Worm (Caenorhabditis elegans) whole organism, L2 larva: ENCODE measurements around the gene vha-19.

Experiments
- F13H6.1 ChIP-seq: sonication (generic microtip); optimal IDR thresholded peaks from 2 replicates; lab custom pipeline; 2016; ENCODE audit warnings: missing genetic modification characterization, missing compliant biosample characterization
- Y55F3AM.14 ChIP-seq: fragments of 200-800 bp; sonication (Bioruptor generic); optimal IDR thresholded peaks from 2 replicates; lab custom pipeline; 2018; ENCODE audit warnings: mild to moderate bottlenecking, missing genetic modification characterization, missing compliant biosample characterization
- ZK546.5 ChIP-seq: sonication (generic microtip); optimal IDR thresholded peaks from 2 replicates; lab custom pipeline; 2017; ENCODE audit warnings: missing biosample characterization, missing genetic modification characterization
- aly-2 ChIP-seq: fragments of 150-350 bp; optimal IDR thresholded peaks from 2 replicates; lab custom pipeline; 2014; ENCODE audit warnings: missing biosample characterization, missing genetic modification characterization
- ama-1 ChIP-seq: fragments of 150-350 bp; optimal IDR thresholded peaks from 2 replicates; lab custom pipeline; 2018; ENCODE audit warnings: inconsistent platforms
- ceh-16 ChIP-seq: fragments of 150-350 bp; optimal IDR thresholded peaks from 2 replicates; lab custom pipeline; 2014; ENCODE audit warnings: missing biosample characterization, missing genetic modification characterization
- ceh-82 ChIP-seq: fragments of 150-350 bp; optimal IDR thresholded peaks from 2 replicates; lab custom pipeline; 2014; ENCODE audit warnings: missing biosample characterization, missing genetic modification characterization
- crh-2 ChIP-seq: sonication (generic microtip); optimal IDR thresholded peaks from 2 replicates; lab custom pipeline; 2017; ENCODE audit warnings: missing biosample characterization, missing genetic modification characterization
- dmd-4 ChIP-seq: sonication (generic microtip); optimal IDR thresholded peaks from 2 replicates; lab custom pipeline; 2017; ENCODE audit warnings: missing biosample characterization, missing genetic modification characterization
- elt-1 ChIP-seq: fragments of 150-350 bp; optimal IDR thresholded peaks from 2 replicates; lab custom pipeline; 2014; ENCODE audit warnings: missing biosample characterization, missing genetic modification characterization
- elt-3 ChIP-seq: sonication (generic microtip); optimal IDR thresholded peaks from 2 replicates; lab custom pipeline; 2017; ENCODE audit warnings: missing biosample characterization, missing genetic modification characterization
- fos-1 ChIP-seq: fragments of 150-350 bp; optimal IDR thresholded peaks from 2 replicates; lab custom pipeline; 2014; ENCODE audit warnings: missing biosample characterization, missing genetic modification characterization
- gmeb-1 ChIP-seq: fragments of 150-350 bp; optimal IDR thresholded peaks from 2 replicates; lab custom pipeline; 2014; ENCODE audit warnings: missing biosample characterization, missing genetic modification characterization
- lin-11 ChIP-seq: fragments of 150-350 bp; sonication (generic microtip); optimal IDR thresholded peaks from 2 replicates; lab custom pipeline; 2014; ENCODE audit warnings: missing biosample characterization, missing genetic modification characterization, inconsistent platforms, mixed read lengths
- lin-13 ChIP-seq: fragments of 150-350 bp; optimal IDR thresholded peaks from 2 replicates; lab custom pipeline; 2014; ENCODE audit warnings: missing biosample characterization, missing genetic modification reagents, missing genetic modification characterization
- lsy-2 ChIP-seq, 2 experiments: fragments of 150-350 bp in 1 of 2; sonication (generic microtip) in 1 of 2; optimal IDR thresholded peaks; 2 replicates each; lab custom pipeline; 2014 to 2017; ENCODE audit warnings: missing biosample characterization in 2 of 2, missing genetic modification characterization in 2 of 2
- mab-5 ChIP-seq: fragments of 150-350 bp; optimal IDR thresholded peaks from 2 replicates; lab custom pipeline; 2014; ENCODE audit warnings: missing biosample characterization, missing genetic modification characterization
- mbf-1 ChIP-seq: sonication (generic microtip); optimal IDR thresholded peaks from 2 replicates; lab custom pipeline; 2017; ENCODE audit warnings: missing biosample characterization, missing genetic modification characterization
- mdl-1 ChIP-seq, 2 experiments: fragments of 150-350 bp in 1 of 2; sonication (generic microtip) in 1 of 2; optimal IDR thresholded peaks; 2 replicates each; lab custom pipeline; 2017; ENCODE audit warnings: missing biosample characterization in 2 of 2, missing genetic modification characterization in 2 of 2
- nhr-10 ChIP-seq: sonication (generic microtip); optimal IDR thresholded peaks from 2 replicates; lab custom pipeline; 2017; ENCODE audit warnings: missing biosample characterization, missing genetic modification characterization
- nhr-11 ChIP-seq: fragments of 150-350 bp; optimal IDR thresholded peaks from 2 replicates; lab custom pipeline; 2014; ENCODE audit warnings: missing biosample characterization, missing genetic modification characterization
- nhr-12 ChIP-seq: fragments of 150-350 bp; optimal IDR thresholded peaks from 2 replicates; lab custom pipeline; 2014; ENCODE audit warnings: missing biosample characterization, missing genetic modification characterization
- nhr-129 ChIP-seq: fragments of 150-350 bp; optimal IDR thresholded peaks from 2 replicates; lab custom pipeline; 2014; ENCODE audit warnings: missing biosample characterization, missing genetic modification characterization
- nhr-237 ChIP-seq: fragments of 150-350 bp; optimal IDR thresholded peaks from 2 replicates; lab custom pipeline; 2014; ENCODE audit warnings: missing biosample characterization, missing genetic modification characterization
- nhr-25 ChIP-seq: fragments of 150-350 bp; sonication (generic microtip); optimal IDR thresholded peaks from 3 replicates; lab custom pipeline; 2014; ENCODE audit warnings: missing biosample characterization, missing genetic modification characterization
- nhr-6 ChIP-seq: fragments of 150-350 bp; optimal IDR thresholded peaks from 2 replicates; lab custom pipeline; 2014; ENCODE audit warnings: missing biosample characterization, missing genetic modification characterization
- nhr-77 ChIP-seq: fragments of 150-350 bp; optimal IDR thresholded peaks from 2 replicates; lab custom pipeline; 2014; ENCODE audit warnings: missing biosample characterization, missing genetic modification characterization
- sem-4 ChIP-seq: fragments of 150-350 bp; optimal IDR thresholded peaks from 2 replicates; lab custom pipeline; 2014; ENCODE audit warnings: missing biosample characterization, missing genetic modification reagents, missing genetic modification characterization
- skn-1 ChIP-seq: sonication (generic microtip); optimal IDR thresholded peaks from 2 replicates; lab custom pipeline; 2017; ENCODE audit warnings: missing biosample characterization, missing genetic modification characterization
- sma-3 ChIP-seq: sonication (generic microtip); optimal IDR thresholded peaks from 2 replicates; lab custom pipeline; 2016; ENCODE audit warnings: missing genetic modification reagents, missing genetic modification characterization, missing compliant biosample characterization
- sma-9 ChIP-seq, 2 experiments: fragments of 150-350 bp in 1 of 2; sonication (generic microtip) in 1 of 2; optimal IDR thresholded peaks; 2 replicates each; lab custom pipeline; 2014 to 2016; ENCODE audit warnings: missing genetic modification characterization in 2 of 2, mild to moderate bottlenecking in 1 of 2, missing biosample characterization in 1 of 2, missing compliant biosample characterization in 1 of 2, missing genetic modification reagents in 1 of 2, moderate library complexity in 1 of 2
- snpc-4 ChIP-seq: fragments of 150-350 bp; optimal IDR thresholded peaks from 2 replicates; lab custom pipeline; 2014; ENCODE audit warnings: missing biosample characterization, missing genetic modification characterization
- unc-55 ChIP-seq: fragments of 150-350 bp; sonication (generic microtip); optimal IDR thresholded peaks from 3 replicates; lab custom pipeline; 2014; ENCODE audit warnings: missing biosample characterization, missing genetic modification reagents, missing genetic modification characterization
- unc-62 ChIP-seq: fragments of 150-350 bp; optimal IDR thresholded peaks from 2 replicates; lab custom pipeline; 2014; ENCODE audit warnings: missing biosample characterization, missing genetic modification reagents, missing genetic modification characterization
- zag-1 ChIP-seq: fragments of 150-350 bp; optimal IDR thresholded peaks from 2 replicates; lab custom pipeline; 2014; ENCODE audit warnings: missing biosample characterization, missing genetic modification characterization
- ztf-11 ChIP-seq: sonication (generic microtip); optimal IDR thresholded peaks from 2 replicates; lab custom pipeline; 2017; ENCODE audit warnings: missing biosample characterization, missing genetic modification characterization

Gene vha-19

DNA sequence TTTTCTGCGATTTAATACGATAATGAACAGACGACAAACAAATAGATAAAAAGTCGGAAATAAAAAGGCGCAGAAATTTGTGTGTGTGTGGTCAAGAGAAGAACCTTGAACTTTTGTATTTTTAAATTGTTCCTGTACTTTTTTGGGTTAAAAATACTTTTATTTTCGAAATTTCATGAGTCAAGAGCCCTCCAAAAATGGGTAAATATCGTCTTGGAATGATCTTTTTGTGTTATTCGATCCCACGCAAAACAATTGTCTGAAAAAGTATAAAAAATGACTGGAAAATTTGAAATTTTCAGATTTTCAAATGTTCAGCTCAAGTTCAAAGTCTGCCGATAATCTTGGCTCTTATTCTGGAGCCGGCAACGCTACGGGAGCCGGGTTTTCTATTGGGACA lies 26.6 kb downstream of the vha-19 start, which contains the start of gene C04C3.14:
Gene C04C3.14, plus strand, starts transcription at position 301 of the 400 bp plus-strand sequence.
- TF ChIP-seq snpc-4 (tag; lab: Kevin White, UChicago) (no peak), elt-1 (tag; lab: Kevin White, UChicago) (no peak), nhr-12 (no peak), ceh-16 (tag; lab: Kevin White, UChicago) (no peak), nhr-25 (tag; lab: Kevin White, UChicago) (no peak), skn-1 (tag; lab: Kevin White, UChicago) (no peak), nhr-10 (tag; lab: Kevin White, UChicago) (no peak), nhr-77 (tag; lab: Kevin White, UChicago) (no peak), mbf-1 (no peak), unc-62 (GFP tag; lab: Kevin White, UChicago) (no peak), mdl-1 (tag; optimal IDR thresholded peaks at IDR 0.05; lab: Kevin White, UChicago) (no peak), ztf-11 (tag; lab: Kevin White, UChicago) (no peak), ZK546.5 (no peak), zag-1 (tag; lab: Kevin White, UChicago) (no peak)

DNA sequence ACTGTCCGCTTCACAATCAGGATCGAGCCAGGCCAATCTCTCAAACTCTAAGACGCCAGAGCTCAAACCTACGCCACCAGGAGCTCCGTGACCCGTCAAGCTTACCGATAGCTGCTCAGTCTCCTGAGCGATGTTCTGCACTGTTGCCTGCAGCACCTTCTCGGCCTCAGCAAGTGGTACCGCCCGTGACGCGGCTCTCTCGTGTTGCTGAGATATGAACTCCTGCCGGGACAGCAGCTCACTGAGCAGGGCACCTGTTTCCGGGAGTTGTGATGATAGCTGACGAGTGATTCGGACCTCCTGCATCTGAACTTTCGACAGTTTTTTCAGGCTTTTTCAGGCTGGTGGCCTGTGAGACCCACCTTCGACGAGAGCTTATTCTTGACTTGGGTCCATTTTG lies 29.1 kb downstream of the vha-19 start:
- TF ChIP-seq zag-1 (tag; lab: Kevin White, UChicago): no peak
- TF ChIP-seq crh-2 (tag; lab: Kevin White, UChicago): no peak
- TF ChIP-seq dmd-4 (tag; lab: Kevin White, UChicago): no peak
- TF ChIP-seq nhr-6 (tag; lab: Kevin White, UChicago): no peak
- no peak for TF ChIP-seq snpc-4 (tag; lab: Kevin White, UChicago)
- TF ChIP-seq nhr-237 (tag; lab: Kevin White, UChicago): no peak
- TF ChIP-seq elt-1 (tag; lab: Kevin White, UChicago): no peak
- no peak for TF ChIP-seq nhr-11 (tag; lab: Kevin White, UChicago)
- no peak for TF ChIP-seq sma-3 (GFP tag; lab: Kevin White, UChicago)
- no peak for TF ChIP-seq nhr-10 (tag; lab: Kevin White, UChicago)
- no peak for TF ChIP-seq sma-9 (GFP tag; optimal IDR thresholded peaks at IDR 0.05; lab: Kevin White, UChicago)
- TF ChIP-seq sma-9 (tag; optimal IDR thresholded peaks at IDR 0.05; lab: Kevin White, UChicago): no peak
- no peak for TF ChIP-seq F13H6.1 (tag; lab: Kevin White, UChicago)
- TF ChIP-seq lin-13 (GFP tag; lab: Kevin White, UChicago): no peak
- no peak for TF ChIP-seq gmeb-1
- no peak for TF ChIP-seq sem-4
- TF ChIP-seq nhr-77 (tag; lab: Kevin White, UChicago): no peak
- TF ChIP-seq unc-55 (GFP tag; lab: Kevin White, UChicago): no peak
- no peak for TF ChIP-seq aly-2 (tag; lab: Kevin White, UChicago)
- TF ChIP-seq mbf-1: no peak
- no peak for TF ChIP-seq elt-3 (tag; lab: Kevin White, UChicago)
- TF ChIP-seq, all 48 proteins: peak for 0

ce11 chrIV:3399015-3399722 lies 30.2 kb downstream of the vha-19 start, which contains the start of the genes dyf-3 and pdhb-1:
TSS of gene dyf-3 (minus strand) at chrIV:3399231.
TSS of gene pdhb-1 (plus strand) at chrIV:3399672.
- TF ChIP-seq nhr-25 (tag; lab: Kevin White, UChicago): no peak
- peak; percentile 24 for TF ChIP-seq lin-11 (tag; lab: Kevin White, UChicago)
- TF ChIP-seq F13H6.1 (tag; lab: Kevin White, UChicago): peak; percentile 20
- TF ChIP-seq nhr-129 (tag; lab: Kevin White, UChicago): peak; percentile 19
- TF ChIP-seq gmeb-1: peak; percentile 9
- TF ChIP-seq unc-55 (GFP tag; lab: Kevin White, UChicago): peak; percentile 46
- TF ChIP-seq lsy-2 (tag; optimal IDR thresholded peaks at IDR 0.05; lab: Kevin White, UChicago): peak; percentile 78 to 95
- no peak for TF ChIP-seq ceh-82 (tag; lab: Kevin White, UChicago)
- no peak for TF ChIP-seq nhr-6 (tag; lab: Kevin White, UChicago)
- no peak for TF ChIP-seq mab-5
- no peak for TF ChIP-seq nhr-12

DNA sequence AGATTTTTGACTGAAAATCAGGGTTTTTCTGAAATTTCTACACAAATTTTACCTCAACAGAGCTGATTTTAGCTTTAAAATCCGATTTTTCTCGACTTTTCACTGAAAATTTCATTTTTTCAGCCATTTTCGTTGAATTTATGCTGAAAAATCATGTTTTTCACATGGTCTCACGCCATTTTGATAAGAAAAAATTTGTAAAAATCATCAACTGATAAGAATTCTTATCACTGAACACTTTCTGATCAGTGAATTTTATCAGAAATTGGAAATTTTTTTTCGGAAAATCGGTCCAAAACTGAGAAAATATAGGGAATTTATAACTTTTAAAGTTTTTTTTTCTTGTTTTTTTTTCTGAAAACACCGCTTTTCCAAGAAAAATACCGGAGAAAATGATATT lies 31.9 kb downstream of the vha-19 start:
- TF ChIP-seq skn-1 (tag; lab: Kevin White, UChicago) (no peak), unc-55 (GFP tag; lab: Kevin White, UChicago) (no peak), Y55F3AM.14 (no peak), ZK546.5 (no peak), fos-1 (tag; lab: Kevin White, UChicago) (peak; percentile 63), ama-1 (lab: Kevin White, UChicago) (no peak), sem-4 (no peak), ztf-11 (tag; lab: Kevin White, UChicago) (no peak), nhr-77 (tag; lab: Kevin White, UChicago) (no peak), gmeb-1 (peak; percentile 21)
